In genomic region chr2L:8997285-8997684, dm6 we compare ENCODE assay signal across 6 fruit fly cellular contexts.
TF ChIP-seq lines count a peak whose summit lies in the region.

Gene alien (minus strand): TSS chr2L:8997379.
Gene CG18661 (plus strand): TSS chr2L:8997605.

- TF ChIP-seq CTCF in S2 (optimal IDR thresholded peaks at IDR 0.05; lab: Kevin White, UChicago) = peak; percentile 16 to 48
- peak; percentile 44 for TF ChIP-seq CTCF in whole organism, embryonic (GFP tag; optimal IDR thresholded peaks at IDR 0.05; lab: Kevin White, UChicago)

TF ChIP-seq in whole organism, adult, 20 proteins besides CTCF, POLR2A, EP300 and RAD21 (continues in another document):
- peak; percentile 56 for TF ChIP-seq CG11617 (GFP tag; optimal IDR thresholded peaks at IDR 0.05; lab: Kevin White, UChicago)
- peak; percentile 84 for TF ChIP-seq Hr96 (GFP tag; optimal IDR thresholded peaks at IDR 0.05; lab: Kevin White, UChicago)
- TF ChIP-seq CG5204 (GFP tag; optimal IDR thresholded peaks at IDR 0.05; lab: Kevin White, UChicago) = peak; percentile 88
- TF ChIP-seq toe (GFP tag; optimal IDR thresholded peaks at IDR 0.05; lab: Kevin White, UChicago) = peak; percentile 89
- TF ChIP-seq CG7045 (GFP tag; optimal IDR thresholded peaks at IDR 0.05; lab: Kevin White, UChicago) = peak; percentile 80
- peak; percentile 51 for TF ChIP-seq pad (GFP tag; optimal IDR thresholded peaks at IDR 0.05; lab: Kevin White, UChicago)
- TF ChIP-seq kay (GFP tag; lab: Kevin White, UChicago; ENCODE audit: borderline replicate concordance) = peak; percentile 98
- TF ChIP-seq tj (GFP tag; optimal IDR thresholded peaks at IDR 0.05; lab: Kevin White, UChicago) = peak; percentile 36
- TF ChIP-seq ovo (GFP tag; optimal IDR thresholded peaks at IDR 0.05; lab: Kevin White, UChicago) = peak; percentile 28
- TF ChIP-seq CG7101 (tag; optimal IDR thresholded peaks at IDR 0.05; lab: Kevin White, UChicago) = peak; percentile 74
- peak; percentile 55 for TF ChIP-seq Mnt (GFP tag; optimal IDR thresholded peaks at IDR 0.05; lab: Kevin White, UChicago)
- no peak for TF ChIP-seq cnc (optimal IDR thresholded peaks at IDR 0.05; lab: Kevin White, UChicago)
- peak; percentile 59 for TF ChIP-seq Crg-1 (GFP tag; optimal IDR thresholded peaks at IDR 0.05; lab: Kevin White, UChicago)
- TF ChIP-seq CG1620 (GFP tag; optimal IDR thresholded peaks at IDR 0.05; lab: Kevin White, UChicago) = peak; percentile 76
- TF ChIP-seq bab1 (GFP tag; optimal IDR thresholded peaks at IDR 0.05; lab: Kevin White, UChicago) = peak; percentile 71
- TF ChIP-seq cic (GFP tag; optimal IDR thresholded peaks at IDR 0.05; lab: Kevin White, UChicago) = peak; percentile 29
- peak; percentile 31 for TF ChIP-seq CG33017 (tag; optimal IDR thresholded peaks at IDR 0.05; lab: Kevin White, UChicago)
- TF ChIP-seq CG14711 (tag; optimal IDR thresholded peaks at IDR 0.05; lab: Kevin White, UChicago) = peak; percentile 74

TF ChIP-seq in whole organism, embryonic, 481 proteins besides CTCF, POLR2A, EP300 and RAD21 (continues in another document):
- TF ChIP-seq CG12299 (tag; optimal IDR thresholded peaks at IDR 0.05; lab: Kevin White, UChicago) (peak; percentile 65), Dbx (GFP tag; IDR thresholded peaks at IDR 0.05; lab: Robert Waterston, UW) (peak; percentile 98), CG10543 (GFP tag; optimal IDR thresholded peaks at IDR 0.05; lab: Kevin White, UChicago) (peak; percentile 33), D19B (GFP tag; optimal IDR thresholded peaks at IDR 0.05; lab: Kevin White, UChicago) (peak; percentile 43), CG11456 (GFP tag; IDR thresholded peaks at IDR 0.05; lab: Robert Waterston, UW) (peak; percentile 94), sug (tag; optimal IDR thresholded peaks at IDR 0.05; lab: Kevin White, UChicago) (peak; percentile 88), Dp (GFP tag; optimal IDR thresholded peaks at IDR 0.05; lab: Kevin White, UChicago) (peak; percentile 44), CG2712 (tag; optimal IDR thresholded peaks at IDR 0.05; lab: Kevin White, UChicago) (peak; percentile 70), Tbp (GFP tag; optimal IDR thresholded peaks at IDR 0.05; lab: Kevin White, UChicago) (no peak), da (GFP tag; optimal IDR thresholded peaks at IDR 0.05; lab: Kevin White, UChicago) (peak; percentile 30), Ravus (GFP tag; IDR thresholded peaks at IDR 0.05; lab: Robert Waterston, UW) (peak; percentile 85), zen2 (GFP tag; IDR thresholded peaks at IDR 0.05; lab: Robert Waterston, UW; ENCODE audit: partially characterized antibody) (no peak), CkIIα-i1 (GFP tag; IDR thresholded peaks at IDR 0.05; lab: Robert Waterston, UW) (0 out of 2 replicates have a peak, but pooled peaks have one; percentile 64), pita (GFP tag; optimal IDR thresholded peaks at IDR 0.05; lab: Kevin White, UChicago) (no peak), croc (GFP tag; conservative IDR thresholded peaks at IDR 0.05; lab: Robert Waterston, UW) (peak; percentile 91), Hr3 (GFP tag; optimal IDR thresholded peaks at IDR 0.05; lab: Kevin White, UChicago) (peak; percentile 64), ash1 (GFP tag; optimal IDR thresholded peaks at IDR 0.05; lab: Kevin White, UChicago) (no peak), klu (GFP tag; IDR thresholded peaks at IDR 0.05; lab: Robert Waterston, UW) (peak; percentile 68; the same call in 1 of the 2 replicates)

TF ChIP-seq in whole organism, prepupa, 60 proteins besides CTCF, POLR2A, EP300 and RAD21 (continues in another document):
- TF ChIP-seq CG3032 (tag; optimal IDR thresholded peaks at IDR 0.05; lab: Kevin White, UChicago) (peak; percentile 76), Sox102F (GFP tag; optimal IDR thresholded peaks at IDR 0.05; lab: Kevin White, UChicago) (peak; percentile 72), eg (GFP tag; IDR thresholded peaks at IDR 0.05; lab: Robert Waterston, UW) (peak; percentile 96), acj6 (GFP tag; optimal IDR thresholded peaks at IDR 0.05; lab: Kevin White, UChicago) (peak; percentile 62), spab (GFP tag; optimal IDR thresholded peaks at IDR 0.05; lab: Kevin White, UChicago) (peak; percentile 15), CG9139 (GFP tag; optimal IDR thresholded peaks at IDR 0.05; lab: Kevin White, UChicago) (no peak), salr (GFP tag; optimal IDR thresholded peaks at IDR 0.05; lab: Kevin White, UChicago) (peak in 1 of 2 experiments; percentile 56), dsx (GFP tag; optimal IDR thresholded peaks at IDR 0.05; lab: Kevin White, UChicago; ENCODE audit: poor library complexity, severe bottlenecking) (no peak), CG8319 (GFP tag; optimal IDR thresholded peaks at IDR 0.05; lab: Kevin White, UChicago) (no peak), CG8119 (GFP tag; IDR thresholded peaks at IDR 0.05; lab: Robert Waterston, UW) (peak; percentile 53; the same call in 1 of the 3 replicates), Met (GFP tag; optimal IDR thresholded peaks at IDR 0.05; lab: Kevin White, UChicago) (peak; percentile 90), CG32006 (GFP tag; optimal IDR thresholded peaks at IDR 0.05; lab: Kevin White, UChicago) (peak; percentile 78), svp (GFP tag; lab: Kevin White, UChicago) (peak; percentile 91), CG6276 (GFP tag; optimal IDR thresholded peaks at IDR 0.05; lab: Kevin White, UChicago) (no peak), CG7368 (GFP tag; optimal IDR thresholded peaks at IDR 0.05; lab: Kevin White, UChicago) (peak; percentile 64), CG16779 (tag; optimal IDR thresholded peaks at IDR 0.05; lab: Kevin White, UChicago) (peak; percentile 62), vri (GFP tag; optimal IDR thresholded peaks at IDR 0.05; lab: Kevin White, UChicago) (no peak), dac (GFP tag; optimal IDR thresholded peaks at IDR 0.05; lab: Kevin White, UChicago) (peak; percentile 91), Lpt (GFP tag; optimal IDR thresholded peaks at IDR 0.05; lab: Kevin White, UChicago) (peak; percentile 50)

TF ChIP-seq in whole organism, pupa, 21 proteins besides CTCF, POLR2A, EP300 and RAD21:
- TF ChIP-seq CG14655 (GFP tag; optimal IDR thresholded peaks at IDR 0.05; lab: Kevin White, UChicago) (peak; percentile 77), CG17806 (tag; optimal IDR thresholded peaks at IDR 0.05; lab: Kevin White, UChicago) (peak; percentile 50), CG4496 (GFP tag; IDR thresholded peaks at IDR 0.05; lab: Robert Waterston, UW) (peak; percentile 94), CG15710 (tag; optimal IDR thresholded peaks at IDR 0.05; lab: Kevin White, UChicago) (peak; percentile 71), CG32121 (GFP tag; IDR thresholded peaks at IDR 0.05; lab: Robert Waterston, UW) (peak; percentile 88), rn (GFP tag; IDR thresholded peaks at IDR 0.05; lab: Robert Waterston, UW) (peak; percentile 92), CG10348 (GFP tag; IDR thresholded peaks at IDR 0.05; lab: Robert Waterston, UW) (peak; percentile 92), CG34367 (tag; optimal IDR thresholded peaks at IDR 0.05; lab: Kevin White, UChicago) (peak; percentile 50), gl (tag; optimal IDR thresholded peaks at IDR 0.05; lab: Kevin White, UChicago) (peak; percentile 31), CG12605 (GFP tag; IDR thresholded peaks at IDR 0.05; lab: Robert Waterston, UW) (peak; percentile 74), CG8159 (tag; optimal IDR thresholded peaks at IDR 0.05; lab: Kevin White, UChicago) (peak; percentile 73), EcR (GFP tag; optimal IDR thresholded peaks at IDR 0.05; lab: Kevin White, UChicago) (no peak), Pif1A (GFP tag; optimal IDR thresholded peaks at IDR 0.05; lab: Kevin White, UChicago) (peak; percentile 95), D1 (tag; optimal IDR thresholded peaks at IDR 0.05; lab: Kevin White, UChicago) (no peak), Pif1B (GFP tag; optimal IDR thresholded peaks at IDR 0.05; lab: Kevin White, UChicago) (no peak), fd96Ca (GFP tag; IDR thresholded peaks at IDR 0.05; lab: Robert Waterston, UW) (peak; percentile 95), Ets98B (GFP tag; IDR thresholded peaks at IDR 0.05; lab: Robert Waterston, UW) (peak; percentile 93), Snoo (tag; optimal IDR thresholded peaks at IDR 0.05; lab: Kevin White, UChicago) (peak; percentile 96), CG13204 (GFP tag; optimal IDR thresholded peaks at IDR 0.05; lab: Kevin White, UChicago) (no peak), CG8301 (tag; optimal IDR thresholded peaks at IDR 0.05; lab: Kevin White, UChicago) (peak; percentile 60), CG9948 (tag; optimal IDR thresholded peaks at IDR 0.05; lab: Kevin White, UChicago) (peak; percentile 53)

TF ChIP-seq in whole organism, wandering third instar larva, 38 proteins besides CTCF, POLR2A, EP300 and RAD21 (continues in another document):
- TF ChIP-seq Hnf4 (GFP tag; optimal IDR thresholded peaks at IDR 0.05; lab: Kevin White, UChicago) = peak; percentile 82
- peak; percentile 56 for TF ChIP-seq CG9705 (GFP tag; optimal IDR thresholded peaks at IDR 0.05; lab: Kevin White, UChicago)
- TF ChIP-seq psq (GFP tag; optimal IDR thresholded peaks at IDR 0.05; lab: Kevin White, UChicago) = peak; percentile 73
- no peak for TF ChIP-seq pan (optimal IDR thresholded peaks at IDR 0.05; lab: Kevin White, UChicago)
- no peak for TF ChIP-seq Vsx2 (GFP tag; optimal IDR thresholded peaks at IDR 0.05; lab: Kevin White, UChicago; ENCODE audit: partially characterized antibody)
- no peak for TF ChIP-seq sage (GFP tag; optimal IDR thresholded peaks at IDR 0.05; lab: Kevin White, UChicago)
- TF ChIP-seq dsf (GFP tag; optimal IDR thresholded peaks at IDR 0.05; lab: Kevin White, UChicago; ENCODE audit: borderline replicate concordance) = peak; percentile 20
- TF ChIP-seq OdsH (GFP tag; optimal IDR thresholded peaks at IDR 0.05; lab: Kevin White, UChicago) = peak; percentile 51
- TF ChIP-seq Myc (optimal IDR thresholded peaks at IDR 0.05; lab: Kevin White, UChicago) = peak; percentile 15
- TF ChIP-seq tai (GFP tag; optimal IDR thresholded peaks at IDR 0.05; lab: Kevin White, UChicago) = peak; percentile 83
- TF ChIP-seq Dfd (GFP tag; optimal IDR thresholded peaks at IDR 0.05; lab: Kevin White, UChicago) = no peak
- TF ChIP-seq foxo (GFP tag; optimal IDR thresholded peaks at IDR 0.05; lab: Kevin White, UChicago) = peak; percentile 7 to 94
- TF ChIP-seq br (GFP tag; optimal IDR thresholded peaks at IDR 0.05; lab: Kevin White, UChicago) = peak; percentile 44
- TF ChIP-seq usp (GFP tag; optimal IDR thresholded peaks at IDR 0.05; lab: Kevin White, UChicago) = no peak
- TF ChIP-seq jim (GFP tag; optimal IDR thresholded peaks at IDR 0.05; lab: Kevin White, UChicago) = no peak
- peak; percentile 62 for TF ChIP-seq rgr (GFP tag; optimal IDR thresholded peaks at IDR 0.05; lab: Kevin White, UChicago)
- no peak for TF ChIP-seq CrebA (GFP tag; optimal IDR thresholded peaks at IDR 0.05; lab: Kevin White, UChicago; ENCODE audit: borderline replicate concordance)
- no peak for TF ChIP-seq Hr78 (GFP tag; optimal IDR thresholded peaks at IDR 0.05; lab: Kevin White, UChicago)
- TF ChIP-seq Sp1 (GFP tag; optimal IDR thresholded peaks at IDR 0.05; lab: Kevin White, UChicago) = peak; percentile 60
- TF ChIP-seq dl (GFP tag; optimal IDR thresholded peaks at IDR 0.05; lab: Kevin White, UChicago; ENCODE audit: insufficient read depth in 1 of 2, partially characterized antibody in 2 of 2) = no peak
- TF ChIP-seq Hr83 (GFP tag; optimal IDR thresholded peaks at IDR 0.05; lab: Kevin White, UChicago; ENCODE audit: poor library complexity, severe bottlenecking) = peak; percentile 53
